Fruit fly (Drosophila melanogaster): ENCODE results near the gene CG43319.

- TF ChIP-seq Myc (optimal IDR thresholded peaks at IDR 0.05) (no peak), rgr (GFP tag; optimal IDR thresholded peaks at IDR 0.05) (peak; percentile 87), Rel (GFP tag; optimal IDR thresholded peaks at IDR 0.05) (no peak), Rel (tag; optimal IDR thresholded peaks at IDR 0.05) (no peak), Sp1 (GFP tag; optimal IDR thresholded peaks at IDR 0.05) (peak; percentile 78), CG32264 (GFP tag; optimal IDR thresholded peaks at IDR 0.05) (no peak), GATAd (GFP tag; optimal IDR thresholded peaks at IDR 0.05) (no peak), Dif (GFP tag; optimal IDR thresholded peaks at IDR 0.05; ENCODE audit: partially characterized antibody) (no peak), Abd-B (GFP tag; optimal IDR thresholded peaks at IDR 0.05) (no peak), Dfd (GFP tag; optimal IDR thresholded peaks at IDR 0.05) (no peak), pan (optimal IDR thresholded peaks at IDR 0.05) (no peak)
Measured at dm6 chr3R:27706581-27707181, 12.6 kb downstream of the CG43319 start, which contains the start of the genes CROT and CG12877.
